Fruit fly (Drosophila melanogaster) whole organism, adult: ENCODE measurements around the gene Vm26Ac.

ENCODE experiments used
- CG11617 ChIP-seq: fragments of 200-800 bp; sonication (Bioruptor generic); optimal IDR thresholded peaks from 2 replicates; lab custom pipeline; 2017; ENCODE audit warnings: mild to moderate bottlenecking, missing biosample characterization, missing genetic modification reagents, missing genetic modification characterization
- CG12768 ChIP-seq: fragments of 200-800 bp; sonication (Bioruptor generic); optimal IDR thresholded peaks from 2 replicates; lab custom pipeline; 2017; ENCODE audit warnings: missing biosample characterization, missing genetic modification characterization, mild to moderate bottlenecking, moderate library complexity, missing genetic modification reagents
- CG14711 ChIP-seq: fragments of 200-800 bp; sonication (Bioruptor generic); optimal IDR thresholded peaks from 2 replicates; lab custom pipeline; 2018; ENCODE audit warnings: missing biosample characterization, mild to moderate bottlenecking, missing genetic modification characterization, moderate library complexity
- CG1620 ChIP-seq: fragments of 200-800 bp; sonication (Bioruptor generic); optimal IDR thresholded peaks from 2 replicates; lab custom pipeline; 2016; ENCODE audit warnings: missing biosample characterization, missing genetic modification characterization
- CG33017 ChIP-seq: fragments of 200-800 bp; sonication (Bioruptor generic); optimal IDR thresholded peaks from 2 replicates; lab custom pipeline; 2018; ENCODE audit warnings: missing biosample characterization, mild to moderate bottlenecking, missing genetic modification characterization, moderate library complexity
- CG5204 ChIP-seq: fragments of 200-800 bp; sonication (Bioruptor generic); optimal IDR thresholded peaks from 2 replicates; lab custom pipeline; 2016; ENCODE audit warnings: missing biosample characterization, missing genetic modification characterization
- CG7045 ChIP-seq: fragments of 200-800 bp; sonication (Bioruptor generic); optimal IDR thresholded peaks from 2 replicates; lab custom pipeline; 2017; ENCODE audit warnings: missing biosample characterization, mild to moderate bottlenecking, missing genetic modification characterization
- CG7101 ChIP-seq: fragments of 200-800 bp; sonication (Bioruptor generic); optimal IDR thresholded peaks from 2 replicates; lab custom pipeline; 2018; ENCODE audit warnings: missing biosample characterization, mild to moderate bottlenecking, missing genetic modification characterization, moderate library complexity
- Clk ChIP-seq: fragments of 200-800 bp; sonication (Bioruptor generic); optimal IDR thresholded peaks from 2 replicates; lab custom pipeline; 2017; ENCODE audit warnings: missing biosample characterization, missing genetic modification characterization
- Crg-1 ChIP-seq: fragments of 200-800 bp; sonication (Bioruptor generic); optimal IDR thresholded peaks from 2 replicates; lab custom pipeline; 2016; ENCODE audit warnings: missing biosample characterization, missing genetic modification characterization
- Hr96 ChIP-seq: fragments of 200-800 bp; sonication (Bioruptor generic); optimal IDR thresholded peaks from 2 replicates; lab custom pipeline; 2016; ENCODE audit warnings: missing biosample characterization, missing genetic modification characterization
- Mnt ChIP-seq: fragments of 200-800 bp; sonication (Bioruptor generic); optimal IDR thresholded peaks from 2 replicates; lab custom pipeline; 2016; ENCODE audit warnings: missing biosample characterization, mild to moderate bottlenecking, missing genetic modification characterization
- bab1 ChIP-seq: fragments of 200-800 bp; sonication (Bioruptor generic); optimal IDR thresholded peaks from 3 replicates; lab custom pipeline; 2019; ENCODE audit warnings: missing biosample characterization, mild to moderate bottlenecking, missing genetic modification characterization, moderate library complexity
- cic ChIP-seq: fragments of 200-800 bp; sonication (Bioruptor generic); optimal IDR thresholded peaks from 2 replicates; lab custom pipeline; 2017; ENCODE audit warnings: missing biosample characterization, mild to moderate bottlenecking, missing genetic modification characterization, moderate library complexity
- cnc ChIP-seq, 2 experiments: fragments of >200 bp; optimal IDR thresholded peaks; 2 replicates each; lab custom pipeline; 2017
- kay ChIP-seq: fragments of 200-800 bp; sonication (Bioruptor generic); peaks from one replicate; lab custom pipeline; 2016; ENCODE audit warnings: missing biosample characterization, missing genetic modification characterization, borderline replicate concordance
- ovo ChIP-seq: fragments of 200-800 bp; sonication (Bioruptor generic); optimal IDR thresholded peaks from 2 replicates; lab custom pipeline; 2016; ENCODE audit warnings: missing biosample characterization, missing genetic modification characterization
- pad ChIP-seq: fragments of 200-800 bp; sonication (Bioruptor generic); optimal IDR thresholded peaks from 3 replicates; lab custom pipeline; 2017; ENCODE audit warnings: missing biosample characterization, missing genetic modification characterization, mild to moderate bottlenecking, moderate library complexity, missing genetic modification reagents
- tj ChIP-seq: fragments of 200-800 bp; sonication (Bioruptor generic); optimal IDR thresholded peaks from 3 replicates; lab custom pipeline; 2017; ENCODE audit warnings: missing biosample characterization, mild to moderate bottlenecking, missing genetic modification characterization, moderate library complexity
- toe ChIP-seq: fragments of 200-800 bp; sonication (Bioruptor generic); optimal IDR thresholded peaks from 2 replicates; lab custom pipeline; 2016; ENCODE audit warnings: missing biosample characterization, missing genetic modification characterization

Gene Vm26Ac

dm6 chr2L:5988115-5989092 is 30.0 kb upstream of the Vm26Ac start:
- TF ChIP-seq CG33017 (tag; lab: Kevin White, UChicago) (no peak), kay (GFP tag; lab: Kevin White, UChicago) (no peak), CG1620 (GFP tag; lab: Kevin White, UChicago) (no peak), Mnt (GFP tag; lab: Kevin White, UChicago) (no peak), Clk (no peak)

DNA sequence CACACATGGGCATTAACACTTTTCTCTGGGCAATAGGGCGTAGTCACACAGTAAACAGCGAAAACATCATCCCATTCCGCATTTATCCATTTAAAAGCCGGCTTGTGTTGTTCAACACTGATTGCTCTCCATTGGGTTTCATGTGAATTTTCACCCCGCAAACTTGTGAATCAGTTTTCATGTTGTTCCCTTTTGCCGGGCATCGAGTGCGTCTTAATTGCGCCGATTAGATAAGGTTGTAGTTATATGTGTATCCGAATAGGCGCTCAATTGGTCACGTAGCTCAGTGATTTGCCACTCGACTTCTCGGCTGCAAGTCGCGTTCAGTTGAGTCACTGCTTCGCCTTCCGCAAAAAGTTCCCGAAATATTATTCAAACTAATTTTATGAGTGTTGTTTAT is 28.5 kb upstream of the Vm26Ac start:
- TF ChIP-seq bab1 (GFP tag; lab: Kevin White, UChicago), result peak; percentile 25
- TF ChIP-seq CG12768 (GFP tag; lab: Kevin White, UChicago), result peak; percentile 18
- TF ChIP-seq kay (GFP tag; lab: Kevin White, UChicago), result no peak
- no peak for TF ChIP-seq CG7045
- peak; percentile 86 for TF ChIP-seq cic (GFP tag; lab: Kevin White, UChicago)

DNA sequence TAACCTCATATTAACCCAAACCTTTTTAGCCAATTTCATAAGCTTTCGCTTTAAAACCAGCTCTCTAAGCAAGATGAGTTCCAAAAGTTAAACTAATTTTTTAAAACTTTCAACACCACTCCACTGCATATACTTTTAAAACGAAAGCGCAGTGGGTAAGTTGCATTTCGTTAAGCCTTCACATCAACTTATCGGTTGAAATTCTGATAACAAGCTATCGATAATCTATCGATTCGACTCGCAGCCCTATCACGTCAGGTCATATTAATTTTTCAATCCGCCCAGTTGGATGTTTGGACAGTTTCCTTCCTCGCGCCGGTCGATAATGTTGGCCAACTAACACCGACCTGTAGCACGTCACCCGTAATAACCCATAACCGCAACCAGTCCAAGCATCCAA is 27.7 kb upstream of the Vm26Ac start, which contains the start of gene ifc:
TSS of gene ifc (plus strand) at position 255 of the 400 bp plus-strand sequence.
- TF ChIP-seq Mnt (GFP tag; lab: Kevin White, UChicago), result peak; percentile 45
- peak; percentile 24 for TF ChIP-seq CG14711 (tag; lab: Kevin White, UChicago)
- TF ChIP-seq cnc (optimal IDR thresholded peaks at IDR 0.05; lab: Kevin White, UChicago), result no peak
- peak; percentile 50 for TF ChIP-seq CG7101 (tag; lab: Kevin White, UChicago)
- no peak for TF ChIP-seq pad (GFP tag; lab: Kevin White, UChicago)
- TF ChIP-seq CG33017 (tag; lab: Kevin White, UChicago), result no peak
- TF ChIP-seq cic (GFP tag; lab: Kevin White, UChicago), result peak; percentile 17
- no peak for TF ChIP-seq kay (GFP tag; lab: Kevin White, UChicago)
- peak; percentile 26 for TF ChIP-seq CG11617
- TF ChIP-seq CG5204, result no peak
- no peak for TF ChIP-seq toe (GFP tag; lab: Kevin White, UChicago)
- peak; percentile 35 for TF ChIP-seq Clk
- TF ChIP-seq Hr96 (GFP tag; lab: Kevin White, UChicago), result peak; percentile 36
- TF ChIP-seq ovo (GFP tag; lab: Kevin White, UChicago), result no peak
- TF ChIP-seq Crg-1, result no peak
- TF ChIP-seq CG7045, result no peak
- TF ChIP-seq tj (GFP tag; lab: Kevin White, UChicago), result peak; percentile 20
- peak; percentile 61 for TF ChIP-seq bab1 (GFP tag; lab: Kevin White, UChicago)
- TF ChIP-seq CG1620 (GFP tag; lab: Kevin White, UChicago), result peak; percentile 57
- peak; percentile 3 for TF ChIP-seq CG12768 (GFP tag; lab: Kevin White, UChicago)

DNA sequence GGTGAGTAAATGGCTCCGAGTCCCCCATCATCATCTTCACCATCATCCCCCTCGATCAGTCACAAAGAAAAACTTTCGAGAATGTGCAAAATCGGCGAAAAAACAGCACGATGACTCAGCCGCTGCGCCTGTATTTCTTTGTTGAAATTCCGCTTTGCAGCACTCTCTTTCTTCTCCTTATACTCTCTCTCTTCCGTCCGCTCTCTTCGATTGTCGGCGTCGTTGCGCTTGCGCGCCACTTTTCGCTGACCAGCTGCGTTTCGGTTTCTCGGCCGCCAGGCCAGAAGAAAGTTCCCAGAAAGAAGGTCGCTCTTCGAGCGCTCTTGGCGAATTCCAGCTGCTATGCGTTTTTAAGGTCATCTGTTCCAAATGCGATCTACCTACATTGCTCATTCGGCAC is 24.8 kb upstream of the Vm26Ac start:
- TF ChIP-seq tj (GFP tag; lab: Kevin White, UChicago) (peak; percentile 87), cnc (optimal IDR thresholded peaks at IDR 0.05; lab: Kevin White, UChicago) (no peak)

dm6 chr2L:5982334-5982987 is 24.0 kb upstream of the Vm26Ac start:
- TF ChIP-seq CG7101 (tag; lab: Kevin White, UChicago), result peak; percentile 57
- TF ChIP-seq CG1620 (GFP tag; lab: Kevin White, UChicago), result peak; percentile 87
- TF ChIP-seq CG11617, result peak; percentile 46
- peak; percentile 64 for TF ChIP-seq Clk
- TF ChIP-seq kay (GFP tag; lab: Kevin White, UChicago), result no peak
- TF ChIP-seq tj (GFP tag; lab: Kevin White, UChicago), result peak; percentile 9
- peak; percentile 76 for TF ChIP-seq Crg-1
- no peak for TF ChIP-seq CG12768 (GFP tag; lab: Kevin White, UChicago)
- peak; percentile 36 for TF ChIP-seq toe (GFP tag; lab: Kevin White, UChicago)
- peak; percentile 52 for TF ChIP-seq Mnt (GFP tag; lab: Kevin White, UChicago)
- no peak for TF ChIP-seq CG33017 (tag; lab: Kevin White, UChicago)
- peak; percentile 82 for TF ChIP-seq Hr96 (GFP tag; lab: Kevin White, UChicago)
- peak; percentile 40 for TF ChIP-seq CG7045
- TF ChIP-seq CG14711 (tag; lab: Kevin White, UChicago), result peak; percentile 38
- no peak for TF ChIP-seq cnc (optimal IDR thresholded peaks at IDR 0.05; lab: Kevin White, UChicago)
- peak; percentile 85 for TF ChIP-seq ovo (GFP tag; lab: Kevin White, UChicago)
- peak; percentile 93 for TF ChIP-seq pad (GFP tag; lab: Kevin White, UChicago)
- peak; percentile 40 for TF ChIP-seq bab1 (GFP tag; lab: Kevin White, UChicago)
- peak; percentile 60 for TF ChIP-seq CG5204
- TF ChIP-seq cic (GFP tag; lab: Kevin White, UChicago), result peak; percentile 80
